Fruit fly (Drosophila melanogaster) whole organism, embryonic: ENCODE data around the gene CG5516.

Experiments
- B-H1 ChIP-seq: fragments of 200-800 bp; sonication (Bioruptor generic); IDR thresholded peaks from 3 replicates; pipeline ENCODE4 v1.3.6; 2022; ENCODE audit warnings: missing biosample characterization, missing genetic modification characterization
- CG10209 ChIP-seq: fragments of 200-800 bp; sonication (Bioruptor generic); optimal IDR thresholded peaks from 3 replicates; lab custom pipeline; 2017; ENCODE audit warnings: missing biosample characterization, mild to moderate bottlenecking, missing genetic modification characterization, missing genetic modification reagents
- CG11093 ChIP-seq: fragments of 200-800 bp; sonication (Bioruptor generic); IDR thresholded peaks from 3 replicates; pipeline ENCODE4 v1.3.6; 2022; ENCODE audit warnings: missing biosample characterization, missing genetic modification characterization
- CG11456 ChIP-seq: fragments of 200-800 bp; sonication (Bioruptor generic); IDR thresholded peaks from 3 replicates; pipeline ENCODE4 v1.3.6; 2022; ENCODE audit warnings: missing biosample characterization, missing genetic modification characterization
- CG12391 ChIP-seq: fragments of 200-800 bp; sonication (Bioruptor generic); optimal IDR thresholded peaks from 3 replicates; lab custom pipeline; 2018; ENCODE audit warnings: missing biosample characterization, mild to moderate bottlenecking, missing genetic modification characterization, moderate library complexity
- CG12769 ChIP-seq: fragments of 200-800 bp; sonication (Bioruptor generic); optimal IDR thresholded peaks from 2 replicates; lab custom pipeline; 2019; ENCODE audit warnings: missing biosample characterization, mild to moderate bottlenecking, missing genetic modification characterization, moderate library complexity
- CG12942 ChIP-seq: fragments of 200-800 bp; sonication (Bioruptor generic); optimal IDR thresholded peaks from 3 replicates; lab custom pipeline; 2016; ENCODE audit warnings: missing biosample characterization, missing genetic modification characterization
- CG14014 ChIP-seq: fragments of 200-800 bp; sonication (Bioruptor generic); IDR thresholded peaks from 2 replicates; pipeline ENCODE4 v1.3.6; 2022; ENCODE audit warnings: missing biosample characterization, missing genetic modification characterization
- CG14667 ChIP-seq: fragments of 200-800 bp; sonication (Bioruptor generic); IDR thresholded peaks from 2 replicates; pipeline ENCODE4 v1.3.6; 2022; ENCODE audit warnings: missing biosample characterization, missing genetic modification characterization
- CG15601 ChIP-seq: fragments of 200-800 bp; sonication (Bioruptor generic); optimal IDR thresholded peaks from 3 replicates; lab custom pipeline; 2019; ENCODE audit warnings: missing biosample characterization, mild to moderate bottlenecking, missing genetic modification characterization, moderate library complexity
- CG17186 ChIP-seq: fragments of 200-800 bp; sonication (Bioruptor generic); optimal IDR thresholded peaks from 3 replicates; lab custom pipeline; 2017; ENCODE audit warnings: missing biosample characterization, missing genetic modification reagents, missing genetic modification characterization
- CG17612 ChIP-seq: fragments of 200-800 bp; sonication (Bioruptor generic); IDR thresholded peaks from 2 replicates; pipeline ENCODE4 v1.3.6; 2022; ENCODE audit warnings: missing biosample characterization, missing genetic modification characterization
- CG2712 ChIP-seq: fragments of 200-800 bp; optimal IDR thresholded peaks from 3 replicates; lab custom pipeline; 2019; ENCODE audit warnings: missing biosample characterization, mild to moderate bottlenecking, missing genetic modification characterization, moderate library complexity
- CG2875 ChIP-seq: fragments of 200-800 bp; sonication (Bioruptor generic); optimal IDR thresholded peaks from 2 replicates; lab custom pipeline; 2017; ENCODE audit warnings: missing biosample characterization, mild to moderate bottlenecking, missing genetic modification characterization, missing genetic modification reagents
- CG34224 ChIP-seq: fragments of 200-800 bp; sonication (Bioruptor generic); IDR thresholded peaks from 3 replicates; pipeline ENCODE4 v1.3.6; 2022; ENCODE audit warnings: missing biosample characterization, missing genetic modification characterization; ENCODE audit not compliant: partially characterized antibody
- CG3726 ChIP-seq: fragments of 200-800 bp; sonication (Bioruptor generic); IDR thresholded peaks from 3 replicates; pipeline ENCODE4, ENCODE4 v1.3.6; 2022; ENCODE audit warnings: missing biosample characterization, missing genetic modification characterization
- CG4424 ChIP-seq: fragments of 200-800 bp; sonication (Bioruptor generic); optimal IDR thresholded peaks from 3 replicates; lab custom pipeline; 2016; ENCODE audit warnings: missing biosample characterization, missing genetic modification characterization
- CG6272 ChIP-seq: fragments of 200-800 bp; sonication (Bioruptor generic); IDR thresholded peaks from 2 replicates; pipeline ENCODE4 v1.3.6; 2022; ENCODE audit warnings: missing biosample characterization, missing genetic modification characterization
- CG6791 ChIP-seq: fragments of 200-800 bp; sonication (Bioruptor generic); IDR thresholded peaks from 3 replicates; pipeline ENCODE4 v1.3.6; 2022; ENCODE audit warnings: missing biosample characterization, missing genetic modification characterization; ENCODE audit not compliant: partially characterized antibody
- CG7372 ChIP-seq: fragments of 200-800 bp; sonication (Bioruptor generic); IDR thresholded peaks from 2 replicates; pipeline ENCODE4 v1.3.6; 2022; ENCODE audit warnings: missing biosample characterization, missing genetic modification characterization
- CG8281 ChIP-seq: fragments of 200-800 bp; sonication (Bioruptor generic); optimal IDR thresholded peaks from 2 replicates; lab custom pipeline; 2018; ENCODE audit warnings: missing biosample characterization, mild to moderate bottlenecking, missing genetic modification characterization, moderate library complexity
- CG8388 ChIP-seq: fragments of 200-800 bp; sonication (Bioruptor generic); optimal IDR thresholded peaks from 2 replicates; lab custom pipeline; 2019; ENCODE audit warnings: missing biosample characterization, mild to moderate bottlenecking, missing genetic modification characterization, moderate library complexity
- Fer1 ChIP-seq: fragments of 200-800 bp; sonication (Bioruptor generic); optimal IDR thresholded peaks from 2 replicates; lab custom pipeline; 2017; ENCODE audit warnings: missing biosample characterization, mild to moderate bottlenecking, missing genetic modification characterization
- Hr3 ChIP-seq: fragments of 200-800 bp; sonication (Bioruptor generic); optimal IDR thresholded peaks from 3 replicates; lab custom pipeline; 2016; ENCODE audit warnings: missing biosample characterization, missing genetic modification characterization
- Jarid2 ChIP-seq: fragments of 200-800 bp; sonication (Bioruptor generic); optimal IDR thresholded peaks from 3 replicates; lab custom pipeline; 2017; ENCODE audit warnings: mild to moderate bottlenecking, missing biosample characterization, missing genetic modification reagents, missing genetic modification characterization
- Max ChIP-seq: fragments of 200-800 bp; sonication (Bioruptor generic); optimal IDR thresholded peaks from 2 replicates; lab custom pipeline; 2016; ENCODE audit warnings: missing biosample characterization, mild to moderate bottlenecking, missing genetic modification characterization
- NfI ChIP-seq: fragments of 200-800 bp; sonication (Bioruptor generic); optimal IDR thresholded peaks from 3 replicates; lab custom pipeline; 2018; ENCODE audit warnings: missing biosample characterization, mild to moderate bottlenecking, missing genetic modification characterization, moderate library complexity
- Sox100B ChIP-seq: fragments of 200-800 bp; sonication (Bioruptor generic); optimal IDR thresholded peaks from 3 replicates; lab custom pipeline; 2018; ENCODE audit warnings: missing biosample characterization, mild to moderate bottlenecking, missing genetic modification characterization
- Sox102F ChIP-seq: fragments of 200-800 bp; sonication (Bioruptor generic); optimal IDR thresholded peaks from 2 replicates; lab custom pipeline; 2018; ENCODE audit warnings: missing biosample characterization, mild to moderate bottlenecking, missing genetic modification characterization, moderate library complexity
- Vsx1 ChIP-seq: fragments of 200-800 bp; sonication (Bioruptor generic); optimal IDR thresholded peaks from 2 replicates; lab custom pipeline; 2017; ENCODE audit warnings: missing biosample characterization, mild to moderate bottlenecking, missing genetic modification characterization, missing genetic modification reagents
- al ChIP-seq: fragments of 200-800 bp; sonication (Bioruptor generic); IDR thresholded peaks from 2 replicates; pipeline ENCODE4 v1.3.6; 2022; ENCODE audit warnings: missing biosample characterization, missing genetic modification characterization
- ase ChIP-seq: fragments of 200-800 bp; sonication (Bioruptor generic); IDR thresholded peaks from 3 replicates; pipeline ENCODE4 v1.3.6; 2022; ENCODE audit warnings: missing biosample characterization, missing genetic modification characterization
- ash1 ChIP-seq: fragments of 200-800 bp; sonication (Bioruptor generic); optimal IDR thresholded peaks from 2 replicates; lab custom pipeline; 2018; ENCODE audit warnings: missing biosample characterization, mild to moderate bottlenecking, missing genetic modification characterization
- bsh ChIP-seq, 2 experiments: fragments of 200-800 bp; sonication (Bioruptor generic); optimal IDR thresholded peaks; 2 replicates each; lab custom pipeline; 2017 to 2018; ENCODE audit warnings: mild to moderate bottlenecking in 2 of 2, missing biosample characterization in 2 of 2, missing genetic modification characterization in 2 of 2, moderate library complexity in 1 of 2
- dm ChIP-seq: fragments of 200-800 bp; sonication (Bioruptor generic); optimal IDR thresholded peaks from 3 replicates; lab custom pipeline; 2016; ENCODE audit warnings: missing biosample characterization, missing genetic modification characterization
- fd102C ChIP-seq: fragments of 200-800 bp; sonication (Bioruptor generic); optimal IDR thresholded peaks from 2 replicates; lab custom pipeline; 2018; ENCODE audit warnings: missing biosample characterization, mild to moderate bottlenecking, missing genetic modification characterization, moderate library complexity
- gcm2 ChIP-seq: fragments of 200-800 bp; sonication (Bioruptor generic); optimal IDR thresholded peaks from 2 replicates; lab custom pipeline; 2016; ENCODE audit warnings: missing biosample characterization, missing genetic modification characterization
- insv ChIP-seq, 2 experiments: fragments of 200-800 bp; sonication (Bioruptor generic); optimal IDR thresholded peaks; 3 replicates each; lab custom pipeline; 2016 to 2018; ENCODE audit warnings: missing biosample characterization in 2 of 2, missing genetic modification characterization in 2 of 2
- ken ChIP-seq: fragments of 200-800 bp; sonication (Bioruptor generic); IDR thresholded peaks from 3 replicates; pipeline ENCODE4 v1.3.6; 2022; ENCODE audit warnings: missing biosample characterization, missing genetic modification characterization
- lov ChIP-seq, 2 experiments: fragments of 200-800 bp in 1 of 2; fragments of >200 bp in 1 of 2; sonication (Bioruptor generic) in 1 of 2; IDR thresholded peaks in 1 of 2; optimal IDR thresholded peaks in 1 of 2; 2 replicates in 1 of 2; 3 replicates in 1 of 2; pipeline versions ENCODE4 v1.3.6 to Lab custom; 2017 to 2022; ENCODE audit warnings: missing biosample characterization in 1 of 2, missing genetic modification characterization in 1 of 2
- nerfin-1 ChIP-seq: fragments of 200-800 bp; sonication (Bioruptor generic); optimal IDR thresholded peaks from 3 replicates; lab custom pipeline; 2019; ENCODE audit warnings: missing biosample characterization, mild to moderate bottlenecking, missing genetic modification characterization, moderate library complexity
- pnt ChIP-seq: fragments of 200-800 bp; sonication (Bioruptor generic); optimal IDR thresholded peaks from 3 replicates; lab custom pipeline; 2016; ENCODE audit warnings: missing biosample characterization, missing genetic modification characterization
- pzg ChIP-seq: fragments of 200-800 bp; sonication (Bioruptor generic); optimal IDR thresholded peaks from 3 replicates; lab custom pipeline; 2018; ENCODE audit warnings: missing biosample characterization, mild to moderate bottlenecking, missing genetic modification characterization, moderate library complexity
- repo ChIP-seq: fragments of 200-800 bp; sonication (Bioruptor generic); optimal IDR thresholded peaks from 2 replicates; lab custom pipeline; 2016; ENCODE audit warnings: missing biosample characterization, missing genetic modification characterization
- scrt ChIP-seq: fragments of 200-800 bp; sonication (Bioruptor generic); optimal IDR thresholded peaks from 2 replicates; lab custom pipeline; 2018; ENCODE audit warnings: missing biosample characterization, mild to moderate bottlenecking, missing genetic modification characterization, moderate library complexity
- tap ChIP-seq: fragments of 200-800 bp; optimal IDR thresholded peaks from 3 replicates; lab custom pipeline; 2019; ENCODE audit warnings: missing biosample characterization, mild to moderate bottlenecking, missing genetic modification characterization, moderate library complexity
- toy ChIP-seq: fragments of 200-800 bp; sonication (Bioruptor generic); IDR thresholded peaks from 2 replicates; pipeline ENCODE4 v1.3.6; 2022; ENCODE audit warnings: missing biosample characterization, missing genetic modification characterization
- wor ChIP-seq: fragments of 200-800 bp; sonication (Bioruptor generic); IDR thresholded peaks from 2 replicates; pipeline ENCODE4 v1.3.6; 2022; ENCODE audit warnings: missing biosample characterization, missing genetic modification characterization
- zfh1 ChIP-seq: fragments of 200-800 bp; sonication (Bioruptor generic); IDR thresholded peaks from 3 replicates; pipeline ENCODE4 v1.3.6; 2022; ENCODE audit warnings: missing biosample characterization, missing genetic modification characterization
- zfh2 ChIP-seq: fragments of 200-800 bp; sonication (Bioruptor generic); optimal IDR thresholded peaks from 2 replicates; lab custom pipeline; 2016; ENCODE audit warnings: missing biosample characterization, missing genetic modification characterization

CG5516 gene

dm6 chr3R:15933609-15934232, 30.0 kb upstream of the CG5516 start, which contains the start of the genes CG5478 and blp (continued):
- TF ChIP-seq Vsx1 (GFP tag; lab: Kevin White, UChicago) (no peak), Sox102F (GFP tag; lab: Kevin White, UChicago) (no peak), B-H1 (GFP tag; lab: Robert Waterston, UW) (no peak), CG7372 (no peak), CG6791 (GFP tag; lab: Robert Waterston, UW) (peak; percentile 94), CG8388 (GFP tag; lab: Kevin White, UChicago) (no peak), CG12769 (peak; percentile 19), ase (GFP tag; lab: Robert Waterston, UW) (no peak), scrt (GFP tag; lab: Kevin White, UChicago) (no peak), zfh2 (GFP tag; lab: Kevin White, UChicago) (no peak), repo (no peak), ken (GFP tag; lab: Robert Waterston, UW) (no peak), CG8281 (tag; lab: Kevin White, UChicago) (no peak), CG34224 (peak; percentile 97), CG17186 (GFP tag; lab: Kevin White, UChicago) (no peak), zfh1 (GFP tag; lab: Robert Waterston, UW) (no peak), CG17612 (no peak), bsh (GFP tag; optimal IDR thresholded peaks at IDR 0.05; lab: Kevin White, UChicago) (no peak), Max (GFP tag; lab: Kevin White, UChicago) (no peak), insv (GFP tag; optimal IDR thresholded peaks at IDR 0.05; lab: Kevin White, UChicago) (no peak), CG12391 (tag; lab: Kevin White, UChicago) (no peak), wor (GFP tag; lab: Robert Waterston, UW) (no peak), CG2712 (peak; percentile 35), CG2875 (no peak), tap (tag; lab: Kevin White, UChicago) (no peak), CG10209 (GFP tag; lab: Kevin White, UChicago) (no peak), CG15601 (no peak), CG14014 (GFP tag; lab: Robert Waterston, UW) (no peak), NfI (no peak), gcm2 (GFP tag; lab: Kevin White, UChicago) (no peak), Hr3 (no peak), ash1 (GFP tag; lab: Kevin White, UChicago) (no peak), toy (GFP tag; lab: Robert Waterston, UW) (no peak), fd102C (GFP tag; lab: Kevin White, UChicago) (no peak), CG12942 (GFP tag; lab: Kevin White, UChicago) (no peak), lov (optimal IDR thresholded peaks at IDR 0.05; lab: Kevin White, UChicago) (no peak), lov (GFP tag; IDR thresholded peaks at IDR 0.05; lab: Robert Waterston, UW) (no peak), Fer1 (GFP tag; lab: Kevin White, UChicago) (no peak), CG3726 (GFP tag; lab: Robert Waterston, UW) (no peak), dm (GFP tag; lab: Kevin White, UChicago) (peak; percentile 3), pnt (GFP tag; lab: Kevin White, UChicago) (no peak), CG14667 (GFP tag; lab: Robert Waterston, UW) (no peak), CG11456 (GFP tag; lab: Robert Waterston, UW) (no peak), CG4424 (GFP tag; lab: Kevin White, UChicago) (no peak), al (GFP tag; lab: Robert Waterston, UW) (no peak), nerfin-1 (no peak), Jarid2 (GFP tag; lab: Kevin White, UChicago) (no peak), CG11093 (GFP tag; lab: Robert Waterston, UW) (no peak), Sox100B (GFP tag; lab: Kevin White, UChicago) (no peak), CG6272 (GFP tag; lab: Robert Waterston, UW) (no peak), pzg (peak; percentile 69)
